Fruit fly (Drosophila melanogaster) whole organism: ENCODE data around the gene CG34177.

Experiments used
- Dll ChIP-seq: fragments of >200 bp; optimal IDR thresholded peaks from 2 replicates; lab custom pipeline; 2017
- pan ChIP-seq: fragments of >200 bp; optimal IDR thresholded peaks from 2 replicates; lab custom pipeline; 2017
- psq ChIP-seq: fragments of >200 bp; optimal IDR thresholded peaks from 2 replicates; lab custom pipeline; 2017
- usp ChIP-seq: fragments of >200 bp; optimal IDR thresholded peaks from 2 replicates; lab custom pipeline; 2017; ENCODE audit warnings: missing biosample characterization, missing genetic modification characterization, mixed read lengths

DNA sequence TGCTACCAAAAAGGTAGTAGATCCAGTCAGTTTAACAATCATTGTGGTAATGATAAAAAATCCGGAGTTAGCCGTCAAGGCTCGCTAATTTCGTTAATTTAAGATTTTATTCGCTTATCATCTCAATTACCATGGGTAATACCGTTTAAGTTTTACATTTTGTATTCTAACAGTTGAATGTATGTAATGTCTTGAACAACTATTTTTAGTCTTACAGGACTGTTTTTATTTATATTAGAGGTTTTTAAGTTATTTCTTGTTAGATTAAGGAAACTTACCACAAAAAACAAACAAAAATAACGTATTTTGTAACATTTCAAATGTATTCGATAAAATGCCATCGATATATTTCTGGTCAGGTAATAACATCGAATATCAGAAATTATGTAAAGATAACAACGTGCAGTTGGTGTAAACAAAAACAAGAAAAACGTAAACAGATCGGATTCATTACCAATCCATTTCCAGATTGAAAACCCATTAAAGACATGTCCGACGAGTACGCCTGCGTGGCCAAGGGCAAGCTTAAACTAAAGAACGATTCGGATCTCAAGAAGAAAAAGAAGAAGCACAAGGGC lies 8.4 kb downstream of the CG34177 start, which contains the start of the genes Sfp24F and CG15432:
- TF ChIP-seq pan (lab: Kevin White, UChicago), result no peak
- TF ChIP-seq psq (lab: Kevin White, UChicago), result no peak
- TF ChIP-seq usp, result no peak
- no peak for TF ChIP-seq Dll (lab: Kevin White, UChicago)
